Fruit fly (Drosophila melanogaster) whole organism, prepupa: ENCODE data around the gene CG43060.

Experiments
- CG11762 ChIP-seq: fragments of 200-800 bp; sonication (Bioruptor generic); optimal IDR thresholded peaks from 3 replicates; lab custom pipeline; 2016; ENCODE audit warnings: missing biosample characterization, missing genetic modification characterization; ENCODE audit not compliant: insufficient read depth
- CG6854 ChIP-seq: fragments of 200-800 bp; sonication (Bioruptor generic); optimal IDR thresholded peaks from 2 replicates; lab custom pipeline; 2017; ENCODE audit warnings: missing biosample characterization, mild to moderate bottlenecking, missing genetic modification characterization
- Ets21C ChIP-seq: fragments of 200-800 bp; sonication (Bioruptor generic); optimal IDR thresholded peaks from 3 replicates; lab custom pipeline; 2016; ENCODE audit warnings: missing biosample characterization, missing genetic modification characterization

dm6 chr3R:7998778-7999177, 42.2 kb upstream of the CG43060 start:
- no peak for TF ChIP-seq Ets21C (GFP tag; lab: Kevin White, UChicago)
- TF ChIP-seq CG6854 (GFP tag; lab: Kevin White, UChicago), result no peak
- TF ChIP-seq CG11762 (GFP tag; lab: Kevin White, UChicago), result no peak
